Worm (Caenorhabditis elegans): ENCODE measurements around the gene lec-3.

- TF ChIP-seq unc-62 (GFP tag; optimal IDR thresholded peaks at IDR 0.05), result no peak
- TF ChIP-seq ztf-11 (tag; optimal IDR thresholded peaks at IDR 0.05), result no peak
- TF ChIP-seq nhr-28 (tag; optimal IDR thresholded peaks at IDR 0.05), result no peak
- no peak for TF ChIP-seq mls-2 (tag; optimal IDR thresholded peaks at IDR 0.05)
- TF ChIP-seq lin-13 (tag; optimal IDR thresholded peaks at IDR 0.05), result no peak
- TF ChIP-seq pha-4 (tag; optimal IDR thresholded peaks at IDR 0.05), result no peak
- TF ChIP-seq cnd-1 (tag; optimal IDR thresholded peaks at IDR 0.05), result no peak
- TF ChIP-seq lsy-2 (tag; optimal IDR thresholded peaks at IDR 0.05), result no peak
- no peak for TF ChIP-seq ceh-39 (tag; optimal IDR thresholded peaks at IDR 0.05)
Measured at ce11 chrII:9943246-9943645, 47.7 kb upstream of the lec-3 start.

Measured in whole organism, mixed stage, embryonic.